Fruit fly (Drosophila melanogaster): ENCODE data around the gene ago.

ago gene

DNA sequence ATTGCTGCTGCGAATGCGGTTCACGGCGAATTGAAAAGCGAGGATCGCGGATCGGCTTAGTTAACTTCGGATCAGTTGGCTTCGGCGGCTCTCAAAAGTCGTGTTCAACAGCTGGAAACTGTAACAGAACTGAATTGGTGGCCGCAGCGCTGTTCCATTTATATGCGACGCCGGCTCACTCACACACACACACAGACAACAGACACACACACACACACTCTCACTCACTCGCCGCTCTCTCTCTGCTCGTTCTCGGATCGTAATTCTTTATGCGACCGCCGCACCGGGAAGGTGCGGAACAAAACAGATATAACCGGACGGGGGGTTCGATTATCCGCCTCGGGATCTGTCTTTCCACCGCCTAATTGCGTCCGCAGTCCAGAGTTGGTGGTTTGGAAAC is 26.9 kb downstream of the ago start, which contains the start of gene CG46460:
Gene CG46460 (minus strand): TSS at position 139 of the 400 bp plus-strand sequence.
- TF ChIP-seq Mnt (GFP tag; optimal IDR thresholded peaks at IDR 0.05) (no peak), CG7045 (GFP tag; optimal IDR thresholded peaks at IDR 0.05) (no peak), toe (GFP tag; optimal IDR thresholded peaks at IDR 0.05) (no peak), CG11617 (GFP tag; optimal IDR thresholded peaks at IDR 0.05) (no peak), CG12768 (GFP tag; optimal IDR thresholded peaks at IDR 0.05) (no peak), kay (GFP tag; ENCODE audit: borderline replicate concordance) (no peak), CG5204 (GFP tag; optimal IDR thresholded peaks at IDR 0.05) (no peak), CG7101 (tag; optimal IDR thresholded peaks at IDR 0.05) (no peak), Clk (GFP tag; optimal IDR thresholded peaks at IDR 0.05) (peak; percentile 15), pad (GFP tag; optimal IDR thresholded peaks at IDR 0.05) (no peak), cic (GFP tag; optimal IDR thresholded peaks at IDR 0.05) (peak; percentile 18), ovo (GFP tag; optimal IDR thresholded peaks at IDR 0.05) (no peak), CG1620 (GFP tag; optimal IDR thresholded peaks at IDR 0.05) (no peak), tj (GFP tag; optimal IDR thresholded peaks at IDR 0.05) (peak; percentile 25), Hr96 (GFP tag; optimal IDR thresholded peaks at IDR 0.05) (peak; percentile 48), CG33017 (tag; optimal IDR thresholded peaks at IDR 0.05) (no peak), Crg-1 (GFP tag; optimal IDR thresholded peaks at IDR 0.05) (no peak), cnc (optimal IDR thresholded peaks at IDR 0.05) (no peak), bab1 (GFP tag; optimal IDR thresholded peaks at IDR 0.05) (peak; percentile 3), CG14711 (tag; optimal IDR thresholded peaks at IDR 0.05) (no peak)

DNA sequence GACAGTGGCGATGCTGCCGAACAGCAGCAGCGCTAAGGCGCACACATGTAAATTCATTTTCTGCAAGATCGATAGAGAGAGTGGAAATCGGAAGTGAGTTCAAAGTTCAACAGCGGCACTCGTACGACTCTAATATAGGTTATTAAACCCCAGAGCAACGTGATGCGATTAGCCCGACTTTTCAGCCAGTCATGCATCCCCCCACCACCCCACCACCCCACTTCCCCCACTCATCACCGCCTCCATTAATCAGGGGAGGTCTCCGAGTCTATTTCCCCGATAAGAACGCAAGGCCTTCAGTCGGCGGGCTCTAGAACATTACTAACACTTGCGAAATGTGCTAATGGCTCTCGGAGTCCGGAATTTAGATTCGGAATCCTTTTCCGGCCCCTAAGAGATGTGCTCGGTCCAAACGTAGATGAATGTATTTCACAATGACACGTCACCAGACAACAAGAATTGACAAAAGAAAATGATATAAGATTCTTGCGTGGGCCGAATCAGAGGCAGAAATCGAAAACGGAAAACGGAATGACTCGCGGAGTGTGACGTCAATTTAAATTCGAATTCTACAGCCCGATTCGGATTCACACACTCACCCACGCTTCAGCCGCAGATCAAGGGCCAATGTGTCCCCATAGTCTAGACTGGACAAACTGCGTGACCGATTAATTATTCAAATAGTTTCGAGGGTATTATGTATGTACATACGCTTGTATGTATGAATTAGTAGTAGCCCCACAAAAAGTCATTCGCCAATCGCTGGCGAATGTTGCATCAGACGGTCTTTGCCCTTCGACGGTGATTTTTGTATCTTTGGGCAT is 28.2 kb downstream of the ago start:
- TF ChIP-seq CG12768 (GFP tag; optimal IDR thresholded peaks at IDR 0.05) (peak; percentile 25), Mnt (GFP tag; optimal IDR thresholded peaks at IDR 0.05) (no peak), Hr96 (GFP tag; optimal IDR thresholded peaks at IDR 0.05) (no peak), kay (GFP tag; ENCODE audit: borderline replicate concordance) (peak; percentile 44), CG11617 (GFP tag; optimal IDR thresholded peaks at IDR 0.05) (no peak), pad (GFP tag; optimal IDR thresholded peaks at IDR 0.05) (no peak), bab1 (GFP tag; optimal IDR thresholded peaks at IDR 0.05) (no peak), CG5204 (GFP tag; optimal IDR thresholded peaks at IDR 0.05) (no peak), toe (GFP tag; optimal IDR thresholded peaks at IDR 0.05) (no peak), cic (GFP tag; optimal IDR thresholded peaks at IDR 0.05) (peak; percentile 74), CG1620 (GFP tag; optimal IDR thresholded peaks at IDR 0.05) (no peak), Crg-1 (GFP tag; optimal IDR thresholded peaks at IDR 0.05) (no peak), CG33017 (tag; optimal IDR thresholded peaks at IDR 0.05) (no peak), tj (GFP tag; optimal IDR thresholded peaks at IDR 0.05) (peak; percentile 9), Clk (GFP tag; optimal IDR thresholded peaks at IDR 0.05) (no peak), cnc (optimal IDR thresholded peaks at IDR 0.05) (peak; percentile 79 to 89)

DNA sequence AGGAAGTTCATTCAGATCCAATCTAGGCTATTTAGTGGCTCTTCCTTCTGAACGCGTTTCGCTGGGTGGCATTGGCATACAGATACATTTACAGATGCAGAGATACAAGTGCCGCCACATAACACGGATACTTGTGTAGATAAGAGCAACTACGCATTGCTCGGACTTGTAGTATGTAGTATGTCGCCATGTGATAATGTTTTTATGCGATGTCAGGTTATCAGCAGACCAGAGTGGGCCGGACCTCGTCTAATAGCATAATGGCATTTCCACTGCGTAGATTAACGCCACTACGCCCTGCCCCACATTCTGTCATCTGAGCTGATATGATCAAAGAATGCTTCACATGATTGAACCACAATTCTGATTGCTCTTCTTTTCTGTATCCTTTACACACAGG is 32.3 kb downstream of the ago start:
- no peak for TF ChIP-seq toe (GFP tag; optimal IDR thresholded peaks at IDR 0.05)
- no peak for TF ChIP-seq CG33017 (tag; optimal IDR thresholded peaks at IDR 0.05)
- TF ChIP-seq CG11617 (GFP tag; optimal IDR thresholded peaks at IDR 0.05), result no peak
- no peak for TF ChIP-seq Hr96 (GFP tag; optimal IDR thresholded peaks at IDR 0.05)
- no peak for TF ChIP-seq pad (GFP tag; optimal IDR thresholded peaks at IDR 0.05)
- no peak for TF ChIP-seq CG5204 (GFP tag; optimal IDR thresholded peaks at IDR 0.05)

dm6 chr3L:4221226-4221770 is 32.8 kb downstream of the ago start:
- TF ChIP-seq Hr96 (GFP tag; optimal IDR thresholded peaks at IDR 0.05), result no peak
- peak; percentile 6 for TF ChIP-seq CG14711 (tag; optimal IDR thresholded peaks at IDR 0.05)
- TF ChIP-seq kay (GFP tag; ENCODE audit: borderline replicate concordance), result no peak
- no peak for TF ChIP-seq toe (GFP tag; optimal IDR thresholded peaks at IDR 0.05)
- no peak for TF ChIP-seq cnc (optimal IDR thresholded peaks at IDR 0.05)
- TF ChIP-seq CG7045 (GFP tag; optimal IDR thresholded peaks at IDR 0.05), result peak; percentile 50
- no peak for TF ChIP-seq ovo (GFP tag; optimal IDR thresholded peaks at IDR 0.05)
- TF ChIP-seq Crg-1 (GFP tag; optimal IDR thresholded peaks at IDR 0.05), result no peak
- no peak for TF ChIP-seq Clk (GFP tag; optimal IDR thresholded peaks at IDR 0.05)
- TF ChIP-seq CG1620 (GFP tag; optimal IDR thresholded peaks at IDR 0.05), result no peak
- TF ChIP-seq CG12768 (GFP tag; optimal IDR thresholded peaks at IDR 0.05), result peak; percentile 82
- peak; percentile 84 for TF ChIP-seq tj (GFP tag; optimal IDR thresholded peaks at IDR 0.05)
- no peak for TF ChIP-seq bab1 (GFP tag; optimal IDR thresholded peaks at IDR 0.05)
- peak; percentile 99 for TF ChIP-seq cic (GFP tag; optimal IDR thresholded peaks at IDR 0.05)
- peak; percentile 59 for TF ChIP-seq CG33017 (tag; optimal IDR thresholded peaks at IDR 0.05)
- TF ChIP-seq Mnt (GFP tag; optimal IDR thresholded peaks at IDR 0.05), result peak; percentile 83
- no peak for TF ChIP-seq CG5204 (GFP tag; optimal IDR thresholded peaks at IDR 0.05)
- peak; percentile 54 for TF ChIP-seq pad (GFP tag; optimal IDR thresholded peaks at IDR 0.05)
- TF ChIP-seq CG11617 (GFP tag; optimal IDR thresholded peaks at IDR 0.05), result no peak
- TF ChIP-seq CG7101 (tag; optimal IDR thresholded peaks at IDR 0.05), result peak; percentile 10

dm6 chr3L:4220679-4221078 is 33.4 kb downstream of the ago start:
- TF ChIP-seq tj (GFP tag; optimal IDR thresholded peaks at IDR 0.05), result peak; percentile 71
- no peak for TF ChIP-seq ovo (GFP tag; optimal IDR thresholded peaks at IDR 0.05)
